In the genomic region with DNA sequence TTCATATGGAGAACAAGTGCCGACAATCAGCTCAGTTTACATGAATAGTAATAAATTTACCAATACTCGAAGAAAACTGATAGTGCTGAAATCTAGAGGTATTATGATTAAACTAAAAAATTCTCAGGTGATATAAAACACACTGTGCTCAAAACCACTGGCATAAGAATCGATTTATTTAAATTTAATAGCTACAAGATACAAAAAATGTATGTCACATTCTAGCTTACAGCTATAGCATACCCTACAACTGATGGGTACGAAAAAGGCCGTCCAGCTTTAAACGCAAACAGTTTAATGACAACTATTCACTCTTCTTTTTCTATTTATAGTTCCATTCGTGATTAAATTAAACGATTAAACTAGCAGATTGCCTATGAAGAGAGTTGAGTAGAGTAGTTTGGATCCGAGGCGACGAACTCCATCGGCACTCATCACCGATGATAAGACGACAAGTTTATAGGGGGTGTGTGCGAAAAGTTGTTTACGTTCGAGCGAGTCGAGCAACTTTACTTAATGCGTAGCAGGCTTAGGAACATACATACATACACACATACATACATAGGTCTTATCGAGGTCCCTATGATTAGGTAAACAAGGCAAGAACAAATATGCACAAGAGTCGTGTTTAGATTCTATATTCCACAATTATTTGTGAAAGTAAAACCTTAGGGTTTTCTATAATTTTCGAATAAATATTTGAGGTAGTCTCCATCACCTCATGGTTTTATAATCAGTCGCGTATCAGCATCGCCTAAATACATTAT, we compare ENCODE assay signal across 5 fruit fly cellular contexts.
A peak's percentile ranks its signal among the peaks of the same experiment; 100 is the strongest.
TF ChIP-seq lines count a peak whose summit lies in the region.

No protein-coding gene starts in this region.

- no peak for TF ChIP-seq CTCF in whole organism, embryonic (GFP tag; optimal IDR thresholded peaks at IDR 0.05; lab: Kevin White, UChicago)

TF ChIP-seq in whole organism, adult, 20 proteins besides CTCF, POLR2A, EP300 and RAD21 (continues in another document):
- TF ChIP-seq CG33017 (tag; optimal IDR thresholded peaks at IDR 0.05; lab: Kevin White, UChicago) = peak; percentile 68
- peak; percentile 70 for TF ChIP-seq bab1 (GFP tag; optimal IDR thresholded peaks at IDR 0.05; lab: Kevin White, UChicago)
- TF ChIP-seq Hr96 (GFP tag; optimal IDR thresholded peaks at IDR 0.05; lab: Kevin White, UChicago) = peak; percentile 65
- TF ChIP-seq Clk (GFP tag; optimal IDR thresholded peaks at IDR 0.05; lab: Kevin White, UChicago) = peak; percentile 31
- TF ChIP-seq ovo (GFP tag; optimal IDR thresholded peaks at IDR 0.05; lab: Kevin White, UChicago) = peak; percentile 64
- TF ChIP-seq cic (GFP tag; optimal IDR thresholded peaks at IDR 0.05; lab: Kevin White, UChicago) = peak; percentile 64
- TF ChIP-seq tj (GFP tag; optimal IDR thresholded peaks at IDR 0.05; lab: Kevin White, UChicago) = peak; percentile 26
- peak; percentile 24 for TF ChIP-seq Mnt (GFP tag; optimal IDR thresholded peaks at IDR 0.05; lab: Kevin White, UChicago)
- TF ChIP-seq Crg-1 (GFP tag; optimal IDR thresholded peaks at IDR 0.05; lab: Kevin White, UChicago) = peak; percentile 36
- TF ChIP-seq toe (GFP tag; optimal IDR thresholded peaks at IDR 0.05; lab: Kevin White, UChicago) = peak; percentile 37
- TF ChIP-seq CG11617 (GFP tag; optimal IDR thresholded peaks at IDR 0.05; lab: Kevin White, UChicago) = peak; percentile 73
- TF ChIP-seq CG7101 (tag; optimal IDR thresholded peaks at IDR 0.05; lab: Kevin White, UChicago) = peak; percentile 69
- TF ChIP-seq kay (GFP tag; lab: Kevin White, UChicago; ENCODE audit: borderline replicate concordance) = peak; percentile 81
- peak; percentile 75 for TF ChIP-seq CG12768 (GFP tag; optimal IDR thresholded peaks at IDR 0.05; lab: Kevin White, UChicago)
- TF ChIP-seq CG14711 (tag; optimal IDR thresholded peaks at IDR 0.05; lab: Kevin White, UChicago) = peak; percentile 76
- TF ChIP-seq CG1620 (GFP tag; optimal IDR thresholded peaks at IDR 0.05; lab: Kevin White, UChicago) = peak; percentile 47

TF ChIP-seq in whole organism, embryonic, 481 proteins besides CTCF, POLR2A, EP300 and RAD21 (continues in another document):
- TF ChIP-seq CG7372 (GFP tag; IDR thresholded peaks at IDR 0.05; lab: Robert Waterston, UW) = peak; percentile 66
- peak; percentile 87 for TF ChIP-seq Xrp1 (GFP tag; IDR thresholded peaks at IDR 0.05; lab: Robert Waterston, UW)
- TF ChIP-seq Rfx (GFP tag; IDR thresholded peaks at IDR 0.05; lab: Robert Waterston, UW) = peak; percentile 90
- TF ChIP-seq Dbx (GFP tag; IDR thresholded peaks at IDR 0.05; lab: Robert Waterston, UW) = peak; percentile 75; the same call in 2 of the 3 replicates
- TF ChIP-seq CG9797 (GFP tag; optimal IDR thresholded peaks at IDR 0.05; lab: Kevin White, UChicago) = no peak
- peak; percentile 98 for TF ChIP-seq sens (GFP tag; lab: Kevin White, UChicago)
- peak; percentile 52 for TF ChIP-seq slou (GFP tag; optimal IDR thresholded peaks at IDR 0.05; lab: Kevin White, UChicago)
- no peak for TF ChIP-seq CG1832 (GFP tag; optimal IDR thresholded peaks at IDR 0.05; lab: Kevin White, UChicago)
- TF ChIP-seq klu (GFP tag; IDR thresholded peaks at IDR 0.05; lab: Robert Waterston, UW) = no peak
- no peak for TF ChIP-seq tna (GFP tag; IDR thresholded peaks at IDR 0.05; lab: Robert Waterston, UW; ENCODE audit: partially characterized antibody)
- peak; percentile 2 for TF ChIP-seq pum (GFP tag; optimal IDR thresholded peaks at IDR 0.05; lab: Kevin White, UChicago)
- peak; percentile 83 for TF ChIP-seq GATAe (GFP tag; conservative IDR thresholded peaks at IDR 0.05; lab: Robert Waterston, UW)
- TF ChIP-seq CG15073 (GFP tag; optimal IDR thresholded peaks at IDR 0.05; lab: Kevin White, UChicago) = peak; percentile 32
- peak; percentile 63; the same call in 1 of the 2 replicates for TF ChIP-seq CG10366 (GFP tag; IDR thresholded peaks at IDR 0.05; lab: Robert Waterston, UW)
- no peak for TF ChIP-seq bbx (GFP tag; IDR thresholded peaks at IDR 0.05; lab: Robert Waterston, UW; ENCODE audit: partially characterized antibody)
- peak; percentile 89 for TF ChIP-seq Kr (GFP tag; optimal IDR thresholded peaks at IDR 0.05; lab: Kevin White, UChicago)

TF ChIP-seq in whole organism, prepupa, 60 proteins besides CTCF, POLR2A, EP300 and RAD21 (continues in another document):
- TF ChIP-seq CG8632 (GFP tag; optimal IDR thresholded peaks at IDR 0.05; lab: Kevin White, UChicago) (peak; percentile 16), fd85E (GFP tag; optimal IDR thresholded peaks at IDR 0.05; lab: Kevin White, UChicago) (no peak), lz (GFP tag; optimal IDR thresholded peaks at IDR 0.05; lab: Kevin White, UChicago) (peak; percentile 26), Met (GFP tag; optimal IDR thresholded peaks at IDR 0.05; lab: Kevin White, UChicago) (no peak), CG11294 (GFP tag; IDR thresholded peaks at IDR 0.05; lab: Robert Waterston, UW) (peak; percentile 87), ss (GFP tag; optimal IDR thresholded peaks at IDR 0.05; lab: Kevin White, UChicago) (peak; percentile 30 to 67), eg (GFP tag; IDR thresholded peaks at IDR 0.05; lab: Robert Waterston, UW) (peak; percentile 93), CG6276 (GFP tag; optimal IDR thresholded peaks at IDR 0.05; lab: Kevin White, UChicago) (peak; percentile 76), achi (GFP tag; optimal IDR thresholded peaks at IDR 0.05; lab: Kevin White, UChicago) (peak; percentile 71), Smox (GFP tag; optimal IDR thresholded peaks at IDR 0.05; lab: Kevin White, UChicago) (no peak), cyc (GFP tag; optimal IDR thresholded peaks at IDR 0.05; lab: Kevin White, UChicago) (no peak), CG11902 (GFP tag; optimal IDR thresholded peaks at IDR 0.05; lab: Kevin White, UChicago) (no peak), CG6808 (GFP tag; optimal IDR thresholded peaks at IDR 0.05; lab: Kevin White, UChicago) (peak; percentile 76), Sox14 (GFP tag; optimal IDR thresholded peaks at IDR 0.05; lab: Kevin White, UChicago) (peak; percentile 80), CG8119 (GFP tag; IDR thresholded peaks at IDR 0.05; lab: Robert Waterston, UW) (peak; percentile 82), dac (GFP tag; optimal IDR thresholded peaks at IDR 0.05; lab: Kevin White, UChicago) (peak; percentile 36), Sox15 (GFP tag; optimal IDR thresholded peaks at IDR 0.05; lab: Kevin White, UChicago) (peak; percentile 30)

TF ChIP-seq in whole organism, pupa, 21 proteins besides CTCF, POLR2A, EP300 and RAD21 (continues in another document):
- TF ChIP-seq fd96Ca (GFP tag; IDR thresholded peaks at IDR 0.05; lab: Robert Waterston, UW) = peak; percentile 81
- peak; percentile 76 for TF ChIP-seq CG17806 (tag; optimal IDR thresholded peaks at IDR 0.05; lab: Kevin White, UChicago)
- peak; percentile 86 for TF ChIP-seq CG8301 (tag; optimal IDR thresholded peaks at IDR 0.05; lab: Kevin White, UChicago)
- TF ChIP-seq CG4496 (GFP tag; IDR thresholded peaks at IDR 0.05; lab: Robert Waterston, UW) = peak; percentile 93
- peak; percentile 83 for TF ChIP-seq CG12605 (GFP tag; IDR thresholded peaks at IDR 0.05; lab: Robert Waterston, UW)
- peak; percentile 77 for TF ChIP-seq rn (GFP tag; IDR thresholded peaks at IDR 0.05; lab: Robert Waterston, UW)
- peak; percentile 60 for TF ChIP-seq EcR (GFP tag; optimal IDR thresholded peaks at IDR 0.05; lab: Kevin White, UChicago)
- TF ChIP-seq CG10348 (GFP tag; IDR thresholded peaks at IDR 0.05; lab: Robert Waterston, UW) = peak; percentile 68
- peak; percentile 24 for TF ChIP-seq D1 (tag; optimal IDR thresholded peaks at IDR 0.05; lab: Kevin White, UChicago)
- TF ChIP-seq Snoo (tag; optimal IDR thresholded peaks at IDR 0.05; lab: Kevin White, UChicago) = no peak
- peak; percentile 77 for TF ChIP-seq CG9948 (tag; optimal IDR thresholded peaks at IDR 0.05; lab: Kevin White, UChicago)
- TF ChIP-seq CG15710 (tag; optimal IDR thresholded peaks at IDR 0.05; lab: Kevin White, UChicago) = peak; percentile 82
- peak; percentile 13 for TF ChIP-seq gl (tag; optimal IDR thresholded peaks at IDR 0.05; lab: Kevin White, UChicago)
- TF ChIP-seq Pif1A (GFP tag; optimal IDR thresholded peaks at IDR 0.05; lab: Kevin White, UChicago) = peak; percentile 71
- peak; percentile 78 for TF ChIP-seq CG34367 (tag; optimal IDR thresholded peaks at IDR 0.05; lab: Kevin White, UChicago)
- peak; percentile 89 for TF ChIP-seq CG14655 (GFP tag; optimal IDR thresholded peaks at IDR 0.05; lab: Kevin White, UChicago)
- TF ChIP-seq CG8159 (tag; optimal IDR thresholded peaks at IDR 0.05; lab: Kevin White, UChicago) = peak; percentile 80
- peak; percentile 93 for TF ChIP-seq Ets98B (GFP tag; IDR thresholded peaks at IDR 0.05; lab: Robert Waterston, UW)
- peak; percentile 89 for TF ChIP-seq CG32121 (GFP tag; IDR thresholded peaks at IDR 0.05; lab: Robert Waterston, UW)

TF ChIP-seq in whole organism, wandering third instar larva, 38 proteins besides CTCF, POLR2A, EP300 and RAD21:
- TF ChIP-seq Hr83 (GFP tag; optimal IDR thresholded peaks at IDR 0.05; lab: Kevin White, UChicago; ENCODE audit: poor library complexity, severe bottlenecking) (peak; percentile 32), Hr78 (GFP tag; optimal IDR thresholded peaks at IDR 0.05; lab: Kevin White, UChicago) (no peak), Jra (GFP tag; optimal IDR thresholded peaks at IDR 0.05; lab: Kevin White, UChicago) (no peak), rgr (GFP tag; optimal IDR thresholded peaks at IDR 0.05; lab: Kevin White, UChicago) (peak; percentile 4), fru (GFP tag; optimal IDR thresholded peaks at IDR 0.05; lab: Kevin White, UChicago) (peak; percentile 7), ey (GFP tag; optimal IDR thresholded peaks at IDR 0.05; lab: Kevin White, UChicago) (peak; percentile 8), tai (GFP tag; optimal IDR thresholded peaks at IDR 0.05; lab: Kevin White, UChicago) (peak; percentile 12), sv (GFP tag; optimal IDR thresholded peaks at IDR 0.05; lab: Kevin White, UChicago) (peak; percentile 54), psq (GFP tag; optimal IDR thresholded peaks at IDR 0.05; lab: Kevin White, UChicago) (no peak), foxo (GFP tag; optimal IDR thresholded peaks at IDR 0.05; lab: Kevin White, UChicago) (peak in 1 of 2 experiments; percentile 26), Sp1 (GFP tag; optimal IDR thresholded peaks at IDR 0.05; lab: Kevin White, UChicago) (no peak)
TF ChIP-seq in whole organism, wandering third instar larva: peak in this region for 7.
